Fruit fly (Drosophila melanogaster) whole organism, adult: ENCODE measurements around the gene Svil.

Experiments used
- CG11617 ChIP-seq: fragments of 200-800 bp; sonication (Bioruptor generic); optimal IDR thresholded peaks from 2 replicates; lab custom pipeline; 2017; ENCODE audit warnings: mild to moderate bottlenecking, missing biosample characterization, missing genetic modification reagents, missing genetic modification characterization
- CG12768 ChIP-seq: fragments of 200-800 bp; sonication (Bioruptor generic); optimal IDR thresholded peaks from 2 replicates; lab custom pipeline; 2017; ENCODE audit warnings: missing biosample characterization, missing genetic modification characterization, mild to moderate bottlenecking, moderate library complexity, missing genetic modification reagents
- CG14711 ChIP-seq: fragments of 200-800 bp; sonication (Bioruptor generic); optimal IDR thresholded peaks from 2 replicates; lab custom pipeline; 2018; ENCODE audit warnings: missing biosample characterization, mild to moderate bottlenecking, missing genetic modification characterization, moderate library complexity
- CG1620 ChIP-seq: fragments of 200-800 bp; sonication (Bioruptor generic); optimal IDR thresholded peaks from 2 replicates; lab custom pipeline; 2016; ENCODE audit warnings: missing biosample characterization, missing genetic modification characterization
- CG33017 ChIP-seq: fragments of 200-800 bp; sonication (Bioruptor generic); optimal IDR thresholded peaks from 2 replicates; lab custom pipeline; 2018; ENCODE audit warnings: missing biosample characterization, mild to moderate bottlenecking, missing genetic modification characterization, moderate library complexity
- CG5204 ChIP-seq: fragments of 200-800 bp; sonication (Bioruptor generic); optimal IDR thresholded peaks from 2 replicates; lab custom pipeline; 2016; ENCODE audit warnings: missing biosample characterization, missing genetic modification characterization
- CG7045 ChIP-seq: fragments of 200-800 bp; sonication (Bioruptor generic); optimal IDR thresholded peaks from 2 replicates; lab custom pipeline; 2017; ENCODE audit warnings: missing biosample characterization, mild to moderate bottlenecking, missing genetic modification characterization
- CG7101 ChIP-seq: fragments of 200-800 bp; sonication (Bioruptor generic); optimal IDR thresholded peaks from 2 replicates; lab custom pipeline; 2018; ENCODE audit warnings: missing biosample characterization, mild to moderate bottlenecking, missing genetic modification characterization, moderate library complexity
- Clk ChIP-seq: fragments of 200-800 bp; sonication (Bioruptor generic); optimal IDR thresholded peaks from 2 replicates; lab custom pipeline; 2017; ENCODE audit warnings: missing biosample characterization, missing genetic modification characterization
- Crg-1 ChIP-seq: fragments of 200-800 bp; sonication (Bioruptor generic); optimal IDR thresholded peaks from 2 replicates; lab custom pipeline; 2016; ENCODE audit warnings: missing biosample characterization, missing genetic modification characterization
- Hr96 ChIP-seq: fragments of 200-800 bp; sonication (Bioruptor generic); optimal IDR thresholded peaks from 2 replicates; lab custom pipeline; 2016; ENCODE audit warnings: missing biosample characterization, missing genetic modification characterization
- Mnt ChIP-seq: fragments of 200-800 bp; sonication (Bioruptor generic); optimal IDR thresholded peaks from 2 replicates; lab custom pipeline; 2016; ENCODE audit warnings: missing biosample characterization, mild to moderate bottlenecking, missing genetic modification characterization
- bab1 ChIP-seq: fragments of 200-800 bp; sonication (Bioruptor generic); optimal IDR thresholded peaks from 3 replicates; lab custom pipeline; 2019; ENCODE audit warnings: missing biosample characterization, mild to moderate bottlenecking, missing genetic modification characterization, moderate library complexity
- cic ChIP-seq: fragments of 200-800 bp; sonication (Bioruptor generic); optimal IDR thresholded peaks from 2 replicates; lab custom pipeline; 2017; ENCODE audit warnings: missing biosample characterization, mild to moderate bottlenecking, missing genetic modification characterization, moderate library complexity
- cnc ChIP-seq, 2 experiments: fragments of >200 bp; optimal IDR thresholded peaks; 2 replicates each; lab custom pipeline; 2017
- kay ChIP-seq: fragments of 200-800 bp; sonication (Bioruptor generic); peaks from one replicate; lab custom pipeline; 2016; ENCODE audit warnings: missing biosample characterization, missing genetic modification characterization, borderline replicate concordance
- ovo ChIP-seq: fragments of 200-800 bp; sonication (Bioruptor generic); optimal IDR thresholded peaks from 2 replicates; lab custom pipeline; 2016; ENCODE audit warnings: missing biosample characterization, missing genetic modification characterization
- pad ChIP-seq: fragments of 200-800 bp; sonication (Bioruptor generic); optimal IDR thresholded peaks from 3 replicates; lab custom pipeline; 2017; ENCODE audit warnings: missing biosample characterization, missing genetic modification characterization, mild to moderate bottlenecking, moderate library complexity, missing genetic modification reagents
- tj ChIP-seq: fragments of 200-800 bp; sonication (Bioruptor generic); optimal IDR thresholded peaks from 3 replicates; lab custom pipeline; 2017; ENCODE audit warnings: missing biosample characterization, mild to moderate bottlenecking, missing genetic modification characterization, moderate library complexity
- toe ChIP-seq: fragments of 200-800 bp; sonication (Bioruptor generic); optimal IDR thresholded peaks from 2 replicates; lab custom pipeline; 2016; ENCODE audit warnings: missing biosample characterization, missing genetic modification characterization

Gene Svil

DNA sequence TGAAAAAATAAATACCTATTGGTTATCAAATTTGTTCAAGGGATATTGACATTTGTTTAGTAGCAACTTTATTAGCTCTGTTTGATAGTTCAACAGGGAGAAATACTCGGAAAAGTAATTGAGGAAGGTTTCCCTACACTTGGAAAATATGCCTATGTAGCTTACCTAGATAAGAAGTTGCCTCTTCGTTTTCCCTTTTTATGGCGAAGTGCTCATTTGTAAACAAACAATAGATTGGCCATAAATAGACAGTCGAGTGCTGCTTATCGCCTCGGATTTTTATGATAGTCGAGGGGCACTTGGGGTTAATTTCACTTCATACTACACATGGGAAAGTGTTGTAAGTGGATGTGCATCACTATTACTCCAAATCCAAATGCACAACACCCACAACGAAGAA is 91.1 kb downstream of the Svil start:
- TF ChIP-seq CG1620 (GFP tag; lab: Kevin White, UChicago) = no peak
- no peak for TF ChIP-seq cnc (optimal IDR thresholded peaks at IDR 0.05; lab: Kevin White, UChicago)
- TF ChIP-seq Clk (GFP tag; lab: Kevin White, UChicago) = peak; percentile 31
- no peak for TF ChIP-seq bab1
- TF ChIP-seq CG5204 (GFP tag; lab: Kevin White, UChicago) = no peak
- peak; percentile 16 for TF ChIP-seq ovo (GFP tag; lab: Kevin White, UChicago)
- peak; percentile 6 for TF ChIP-seq kay (GFP tag; lab: Kevin White, UChicago)
- TF ChIP-seq CG12768 (GFP tag; lab: Kevin White, UChicago) = peak; percentile 66
- no peak for TF ChIP-seq pad (GFP tag; lab: Kevin White, UChicago)
- no peak for TF ChIP-seq CG11617 (GFP tag; lab: Kevin White, UChicago)
- no peak for TF ChIP-seq CG7045
- TF ChIP-seq Hr96 = no peak
- TF ChIP-seq Crg-1 = no peak
- no peak for TF ChIP-seq tj (GFP tag; lab: Kevin White, UChicago)
- TF ChIP-seq toe (GFP tag; lab: Kevin White, UChicago) = no peak
- no peak for TF ChIP-seq CG14711
- TF ChIP-seq cic (GFP tag; lab: Kevin White, UChicago) = peak; percentile 32
- no peak for TF ChIP-seq CG33017 (tag; lab: Kevin White, UChicago)
- no peak for TF ChIP-seq Mnt (GFP tag; lab: Kevin White, UChicago)
- peak; percentile 23 for TF ChIP-seq CG7101 (tag; lab: Kevin White, UChicago)

DNA sequence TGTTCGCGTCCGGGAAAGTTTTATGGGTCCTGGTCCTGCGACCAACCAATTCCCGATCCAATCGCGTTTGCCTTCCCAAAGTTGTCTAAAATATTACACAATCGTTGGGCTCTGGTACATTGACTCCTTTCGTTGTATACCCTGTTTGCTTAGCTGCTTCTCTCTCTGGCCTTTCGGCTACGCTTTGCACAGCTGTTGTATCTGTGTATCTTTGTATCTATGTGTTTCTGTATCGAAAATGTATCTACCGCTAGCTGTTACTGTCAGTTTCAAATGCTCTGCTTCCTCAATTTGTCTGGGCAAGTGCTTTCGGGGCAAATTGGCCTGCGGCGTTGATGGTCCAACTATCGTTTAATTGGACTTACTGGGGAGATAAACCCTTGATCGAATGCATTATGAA is 92.2 kb downstream of the Svil start:
- TF ChIP-seq bab1 = no peak
- TF ChIP-seq tj (GFP tag; lab: Kevin White, UChicago) = no peak
- TF ChIP-seq CG7101 (tag; lab: Kevin White, UChicago) = no peak
- TF ChIP-seq CG1620 (GFP tag; lab: Kevin White, UChicago) = no peak
- no peak for TF ChIP-seq CG11617 (GFP tag; lab: Kevin White, UChicago)
- TF ChIP-seq Clk (GFP tag; lab: Kevin White, UChicago) = no peak
- no peak for TF ChIP-seq CG12768 (GFP tag; lab: Kevin White, UChicago)

- no peak for TF ChIP-seq CG12768 (GFP tag; lab: Kevin White, UChicago)
Measured at dm6 chr3L:2470735-2471395, 93.4 kb downstream of the Svil start.

DNA sequence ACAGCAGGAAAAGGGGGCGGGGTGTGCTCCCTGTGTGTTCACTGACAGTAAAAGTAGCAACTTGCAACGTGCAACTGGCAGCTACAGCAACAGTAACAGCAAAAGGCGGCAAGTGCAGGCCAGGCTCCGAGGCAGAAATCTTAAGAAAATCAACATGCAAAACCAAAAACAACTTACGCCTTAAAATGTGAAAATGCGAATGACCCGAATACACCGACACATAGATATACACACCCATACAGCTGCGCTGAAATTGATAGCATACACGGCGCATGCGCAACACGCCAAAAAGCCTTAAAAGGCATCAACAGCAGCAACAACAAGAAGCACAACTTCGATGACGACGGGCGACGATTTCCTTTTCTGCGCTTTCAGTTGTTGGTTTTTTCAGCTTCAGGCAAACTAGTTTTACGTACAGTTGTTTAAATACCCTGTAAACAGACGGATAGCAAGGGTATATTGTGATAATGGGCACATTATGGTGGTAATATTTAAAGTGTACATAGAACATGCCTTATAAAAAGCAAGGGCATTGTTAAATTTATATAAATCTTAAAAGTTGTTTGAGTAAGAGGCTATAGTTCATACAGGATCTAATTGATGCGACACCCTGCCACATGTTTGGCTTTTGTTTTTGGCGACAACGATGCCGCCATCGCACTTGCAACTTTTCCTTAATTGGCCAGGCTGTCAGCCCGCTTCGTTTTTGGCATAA is 95.0 kb downstream of the Svil start:
- TF ChIP-seq CG7101 (tag; lab: Kevin White, UChicago) (no peak), Crg-1 (no peak), toe (GFP tag; lab: Kevin White, UChicago) (no peak), CG33017 (tag; lab: Kevin White, UChicago) (no peak), kay (GFP tag; lab: Kevin White, UChicago) (peak; percentile 24), pad (GFP tag; lab: Kevin White, UChicago) (no peak), CG7045 (no peak)

dm6 chr3L:2475564-2476260 is 98.3 kb downstream of the Svil start, which contains the start of gene CG16762:
Gene CG16762, minus strand, starts transcription at chr3L:2475614.
- TF ChIP-seq kay (GFP tag; lab: Kevin White, UChicago) = peak; percentile 96
- peak; percentile 56 for TF ChIP-seq Hr96
- TF ChIP-seq cic (GFP tag; lab: Kevin White, UChicago) = peak; percentile 88
- TF ChIP-seq Mnt (GFP tag; lab: Kevin White, UChicago) = peak; percentile 83
- peak; percentile 79 for TF ChIP-seq ovo (GFP tag; lab: Kevin White, UChicago)
- TF ChIP-seq CG7045 = peak; percentile 95
- peak; percentile 90 for TF ChIP-seq CG7101 (tag; lab: Kevin White, UChicago)
- peak; percentile 77 for TF ChIP-seq CG1620 (GFP tag; lab: Kevin White, UChicago)
- TF ChIP-seq pad (GFP tag; lab: Kevin White, UChicago) = peak; percentile 71
- peak; percentile 90 for TF ChIP-seq CG11617 (GFP tag; lab: Kevin White, UChicago)
- TF ChIP-seq CG5204 (GFP tag; lab: Kevin White, UChicago) = peak; percentile 62
- peak; percentile 80 for TF ChIP-seq CG14711
- peak; percentile 74 for TF ChIP-seq toe (GFP tag; lab: Kevin White, UChicago)
- peak; percentile 89 for TF ChIP-seq CG33017 (tag; lab: Kevin White, UChicago)
- peak; percentile 87 for TF ChIP-seq Crg-1
- no peak for TF ChIP-seq cnc (optimal IDR thresholded peaks at IDR 0.05; lab: Kevin White, UChicago)
- peak; percentile 66 for TF ChIP-seq Clk (GFP tag; lab: Kevin White, UChicago)
- TF ChIP-seq CG12768 (GFP tag; lab: Kevin White, UChicago) = peak; percentile 90
- TF ChIP-seq bab1 = no peak
- peak; percentile 38 for TF ChIP-seq tj (GFP tag; lab: Kevin White, UChicago)

DNA sequence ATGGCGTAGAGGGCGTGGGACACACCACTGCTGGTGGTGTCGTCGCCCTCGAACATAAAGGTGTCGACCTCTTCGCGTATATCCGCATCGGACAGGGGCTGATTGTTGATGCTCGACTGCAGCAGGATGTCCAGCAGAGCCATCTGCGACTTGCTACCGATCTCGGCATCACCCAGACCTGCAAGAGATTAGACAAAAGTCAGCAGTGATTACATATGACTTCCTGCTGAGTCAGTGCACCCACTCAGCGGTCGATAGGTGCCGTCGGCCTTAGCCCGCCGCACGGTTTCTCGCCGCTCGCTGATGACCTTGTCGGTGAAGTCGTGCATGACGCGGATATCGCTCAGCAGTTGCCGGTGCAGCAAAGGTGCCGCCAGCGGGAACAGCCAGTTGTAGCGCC is 99.5 kb downstream of the Svil start:
- TF ChIP-seq tj (GFP tag; lab: Kevin White, UChicago) = no peak
- TF ChIP-seq toe (GFP tag; lab: Kevin White, UChicago) = no peak
- TF ChIP-seq ovo (GFP tag; lab: Kevin White, UChicago) = no peak
- no peak for TF ChIP-seq CG14711
- TF ChIP-seq kay (GFP tag; lab: Kevin White, UChicago) = no peak
- TF ChIP-seq CG33017 (tag; lab: Kevin White, UChicago) = no peak
- no peak for TF ChIP-seq CG11617 (GFP tag; lab: Kevin White, UChicago)
